Worm (Caenorhabditis elegans): ENCODE data around the gene cpg-7.

cpg-7 gene

DNA sequence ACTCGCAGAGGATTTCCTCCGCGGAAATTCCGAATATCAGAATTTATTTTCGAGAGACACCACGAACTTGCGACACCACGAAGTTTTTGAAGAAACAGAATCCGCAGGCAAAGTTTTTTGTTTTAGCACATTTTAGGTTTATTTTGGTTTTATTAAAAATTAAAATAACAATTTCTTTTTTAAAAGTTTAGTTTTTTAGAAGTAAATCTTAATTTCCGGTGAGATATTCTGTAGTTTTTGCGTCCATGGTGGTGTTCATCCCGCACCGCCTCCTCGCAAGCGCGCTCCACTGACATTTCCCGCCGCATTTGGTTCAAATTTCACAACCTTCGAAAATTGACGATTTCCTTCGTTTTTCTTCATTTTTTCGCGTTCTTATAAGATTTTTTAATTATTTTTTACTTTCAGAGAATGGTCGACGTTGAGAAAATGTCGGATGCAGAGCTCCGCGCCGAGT lies 46.0 kb downstream of the cpg-7 start, which contains the start of gene lem-2 (continued):
- TF ChIP-seq fos-1 (tag; optimal IDR thresholded peaks at IDR 0.05) (peak; percentile 4), sptf-1 (tag; optimal IDR thresholded peaks at IDR 0.05) (no peak), efl-1 (optimal IDR thresholded peaks at IDR 0.05) (peak; percentile 86 to 91), efl-1 (GFP tag; optimal IDR thresholded peaks at IDR 0.05 in 1 of 2) (peak; percentile 86 to 97), nhr-76 (tag; optimal IDR thresholded peaks at IDR 0.05) (no peak), rnt-1 (tag; optimal IDR thresholded peaks at IDR 0.05) (no peak), zag-1 (tag; optimal IDR thresholded peaks at IDR 0.05) (no peak), snu-23 (GFP tag; optimal IDR thresholded peaks at IDR 0.05) (peak; percentile 87), elt-3 (tag; optimal IDR thresholded peaks at IDR 0.05) (peak in 1 of 6 experiments; percentile 40), sox-4 (tag; optimal IDR thresholded peaks at IDR 0.05) (peak; percentile 61), nhr-85 (tag) (peak; percentile 84), ceh-88 (GFP tag; IDR thresholded peaks at IDR 0.05) (peak; percentile 89), nhr-11 (tag; optimal IDR thresholded peaks at IDR 0.05) (no peak), C16A3.4 (tag; optimal IDR thresholded peaks at IDR 0.05) (peak; percentile 61), swsn-7 (tag; optimal IDR thresholded peaks at IDR 0.05) (peak; percentile 76), pax-3 (tag; optimal IDR thresholded peaks at IDR 0.05) (peak; percentile 96), grh-1 (GFP tag; IDR thresholded peaks at IDR 0.05) (no peak), mab-9 (GFP tag; IDR thresholded peaks at IDR 0.05) (peak; percentile 67; the same call in 1 of the 2 replicates), mdl-1 (tag; optimal IDR thresholded peaks at IDR 0.05) (peak in 1 of 2 experiments; percentile 7), lin-13 (GFP tag; optimal IDR thresholded peaks at IDR 0.05) (peak; percentile 35), ztf-4 (tag; optimal IDR thresholded peaks at IDR 0.05) (no peak), fkh-10 (GFP tag; optimal IDR thresholded peaks at IDR 0.05) (peak; percentile 32), nhr-84 (tag; optimal IDR thresholded peaks at IDR 0.05) (no peak), xbp-1 (tag; optimal IDR thresholded peaks at IDR 0.05) (peak; percentile 76), lin-15B (tag; optimal IDR thresholded peaks at IDR 0.05) (peak; percentile 68), ets-5 (GFP tag; IDR thresholded peaks at IDR 0.05) (no peak), ceh-63 (GFP tag; optimal IDR thresholded peaks at IDR 0.05) (peak; percentile 46), nhr-71 (tag; optimal IDR thresholded peaks at IDR 0.05) (peak; percentile 93), unc-98 (GFP tag; IDR thresholded peaks at IDR 0.05) (peak; percentile 96), ama-1 (optimal IDR thresholded peaks at IDR 0.05) (no peak), efl-3 (GFP tag; optimal IDR thresholded peaks at IDR 0.05) (no peak), dpl-1 (GFP tag; optimal IDR thresholded peaks at IDR 0.05) (peak; percentile 83 to 89 (median 87)), nhr-90 (tag; optimal IDR thresholded peaks at IDR 0.05; ENCODE audit: poor library complexity) (peak; percentile 90), irx-1 (tag; optimal IDR thresholded peaks at IDR 0.05) (peak; percentile 63), egl-27 (tag; optimal IDR thresholded peaks at IDR 0.05) (no peak), alr-1 (tag; optimal IDR thresholded peaks at IDR 0.05; ENCODE audit: borderline replicate concordance) (no peak), lin-39 (tag; optimal IDR thresholded peaks at IDR 0.05) (no peak), tbx-2 (tag; optimal IDR thresholded peaks at IDR 0.05) (peak; percentile 85), ces-1 (GFP tag; optimal IDR thresholded peaks at IDR 0.05) (no peak), lin-14 (GFP tag; optimal IDR thresholded peaks at IDR 0.05) (peak; percentile 92), ztf-11 (tag; optimal IDR thresholded peaks at IDR 0.05) (peak in 1 of 2 experiments; percentile 82), nhr-19 (GFP tag; conservative IDR thresholded peaks at IDR 0.05) (peak; percentile 71), unc-62 (GFP tag; optimal IDR thresholded peaks at IDR 0.05) (no peak), mep-1 (tag; optimal IDR thresholded peaks at IDR 0.05) (peak; percentile 64), pag-3 (tag; optimal IDR thresholded peaks at IDR 0.05; ENCODE audit: borderline replicate concordance, insufficient read depth) (no peak), egl-13 (tag; optimal IDR thresholded peaks at IDR 0.05) (peak; percentile 81), dsc-1 (tag; optimal IDR thresholded peaks at IDR 0.05) (peak; percentile 75), Y116A8C.19 (tag; optimal IDR thresholded peaks at IDR 0.05; ENCODE audit: borderline replicate concordance) (peak; percentile 63), ceh-90 (tag; optimal IDR thresholded peaks at IDR 0.05) (peak; percentile 73), lir-3 (tag; optimal IDR thresholded peaks at IDR 0.05; ENCODE audit: poor library complexity) (no peak), zip-4 (GFP tag; optimal IDR thresholded peaks at IDR 0.05) (no peak), nhr-47 (tag; optimal IDR thresholded peaks at IDR 0.05) (peak; percentile 91)
